Worm (Caenorhabditis elegans) whole organism, L4/young adult: ENCODE measurements around the gene C03G6.21.
"Not testable (repeated sequence)": the region's sequence is repeated elsewhere in the genome, so short reads cannot be mapped to it uniquely, and the experiment has no call there.

Source experiments
- W03F9.2 ChIP-seq: fragments of 150-350 bp; optimal IDR thresholded peaks from 2 replicates; lab custom pipeline; 2014; ENCODE audit warnings: missing biosample characterization, missing genetic modification characterization
- dao-5 ChIP-seq: sonication (generic microtip); optimal IDR thresholded peaks from 2 replicates; lab custom pipeline; 2016; ENCODE audit warnings: missing genotype, missing genetic modification characterization, moderate library complexity, missing compliant biosample characterization
- him-1 ChIP-seq: sonication (generic microtip); optimal IDR thresholded peaks from 2 replicates; lab custom pipeline; 2016; ENCODE audit warnings: missing genotype, missing genetic modification reagents, missing genetic modification characterization, missing compliant biosample characterization

ce11 chrV:7337218-7337617, 19.4 kb downstream of the C03G6.21 start, which contains the start of gene F10G2.7:
- TF ChIP-seq him-1, W03F9.2, dao-5 (tag; lab: Kevin White, UChicago): not testable (repeated sequence)
